Worm (Caenorhabditis elegans) whole organism, L2 larva: Measurements from ENCODE around the gene clec-20.
A peak's percentile ranks its signal among the peaks of the same experiment; 100 is the strongest.
"Not testable (repeated sequence)": the region's sequence is repeated elsewhere in the genome, so short reads cannot be mapped to it uniquely, and the experiment has no call there.

Source experiments
- F13H6.1 ChIP-seq: sonication (generic microtip); optimal IDR thresholded peaks from 2 replicates; lab custom pipeline; 2016; ENCODE audit warnings: missing genetic modification characterization, missing compliant biosample characterization
- R02D3.7 ChIP-seq: fragments of 150-350 bp; optimal IDR thresholded peaks from 2 replicates; lab custom pipeline; 2014; ENCODE audit warnings: missing biosample characterization, missing genetic modification characterization
- Y55F3AM.14 ChIP-seq: fragments of 200-800 bp; sonication (Bioruptor generic); optimal IDR thresholded peaks from 2 replicates; lab custom pipeline; 2018; ENCODE audit warnings: mild to moderate bottlenecking, missing genetic modification characterization, missing compliant biosample characterization
- aly-2 ChIP-seq: fragments of 150-350 bp; optimal IDR thresholded peaks from 2 replicates; lab custom pipeline; 2014; ENCODE audit warnings: missing biosample characterization, missing genetic modification characterization
- blmp-1 ChIP-seq: sonication (generic microtip); optimal IDR thresholded peaks from 2 replicates; lab custom pipeline; 2017; ENCODE audit warnings: missing genetic modification characterization, mild to moderate bottlenecking, missing compliant biosample characterization, antibody characterized with exemption, moderate library complexity; ENCODE audit not compliant: insufficient read depth
- ceh-16 ChIP-seq: fragments of 150-350 bp; optimal IDR thresholded peaks from 2 replicates; lab custom pipeline; 2014; ENCODE audit warnings: missing biosample characterization, missing genetic modification characterization
- ceh-82 ChIP-seq: fragments of 150-350 bp; optimal IDR thresholded peaks from 2 replicates; lab custom pipeline; 2014; ENCODE audit warnings: missing biosample characterization, missing genetic modification characterization
- dmd-4 ChIP-seq: sonication (generic microtip); optimal IDR thresholded peaks from 2 replicates; lab custom pipeline; 2017; ENCODE audit warnings: missing biosample characterization, missing genetic modification characterization
- egl-27 ChIP-seq: sonication (generic microtip); optimal IDR thresholded peaks from 3 replicates; lab custom pipeline; 2017; ENCODE audit warnings: missing biosample characterization, missing genetic modification reagents, missing genetic modification characterization
- elt-1 ChIP-seq: fragments of 150-350 bp; optimal IDR thresholded peaks from 2 replicates; lab custom pipeline; 2014; ENCODE audit warnings: missing biosample characterization, missing genetic modification characterization
- elt-3 ChIP-seq: sonication (generic microtip); optimal IDR thresholded peaks from 2 replicates; lab custom pipeline; 2017; ENCODE audit warnings: missing biosample characterization, missing genetic modification characterization
- fos-1 ChIP-seq: fragments of 150-350 bp; optimal IDR thresholded peaks from 2 replicates; lab custom pipeline; 2014; ENCODE audit warnings: missing biosample characterization, missing genetic modification characterization
- gmeb-1 ChIP-seq: fragments of 150-350 bp; optimal IDR thresholded peaks from 2 replicates; lab custom pipeline; 2014; ENCODE audit warnings: missing biosample characterization, missing genetic modification characterization
- lin-11 ChIP-seq: fragments of 150-350 bp; sonication (generic microtip); optimal IDR thresholded peaks from 2 replicates; lab custom pipeline; 2014; ENCODE audit warnings: missing biosample characterization, missing genetic modification characterization, inconsistent platforms, mixed read lengths
- lin-13 ChIP-seq: fragments of 150-350 bp; optimal IDR thresholded peaks from 2 replicates; lab custom pipeline; 2014; ENCODE audit warnings: missing biosample characterization, missing genetic modification reagents, missing genetic modification characterization
- mab-5 ChIP-seq: fragments of 150-350 bp; optimal IDR thresholded peaks from 2 replicates; lab custom pipeline; 2014; ENCODE audit warnings: missing biosample characterization, missing genetic modification characterization
- mbf-1 ChIP-seq: sonication (generic microtip); optimal IDR thresholded peaks from 2 replicates; lab custom pipeline; 2017; ENCODE audit warnings: missing biosample characterization, missing genetic modification characterization
- nhr-10 ChIP-seq: sonication (generic microtip); optimal IDR thresholded peaks from 2 replicates; lab custom pipeline; 2017; ENCODE audit warnings: missing biosample characterization, missing genetic modification characterization
- nhr-11 ChIP-seq: fragments of 150-350 bp; optimal IDR thresholded peaks from 2 replicates; lab custom pipeline; 2014; ENCODE audit warnings: missing biosample characterization, missing genetic modification characterization
- nhr-12 ChIP-seq: fragments of 150-350 bp; optimal IDR thresholded peaks from 2 replicates; lab custom pipeline; 2014; ENCODE audit warnings: missing biosample characterization, missing genetic modification characterization
- nhr-23 ChIP-seq: fragments of 150-350 bp; optimal IDR thresholded peaks from 2 replicates; lab custom pipeline; 2014; ENCODE audit warnings: missing biosample characterization, missing genetic modification reagents, missing genetic modification characterization
- nhr-237 ChIP-seq: fragments of 150-350 bp; optimal IDR thresholded peaks from 2 replicates; lab custom pipeline; 2014; ENCODE audit warnings: missing biosample characterization, missing genetic modification characterization
- nhr-25 ChIP-seq: fragments of 150-350 bp; sonication (generic microtip); optimal IDR thresholded peaks from 3 replicates; lab custom pipeline; 2014; ENCODE audit warnings: missing biosample characterization, missing genetic modification characterization
- peb-1 ChIP-seq: fragments of 150-350 bp; optimal IDR thresholded peaks from 2 replicates; lab custom pipeline; 2014; ENCODE audit warnings: missing biosample characterization, missing genetic modification characterization
- sem-4 ChIP-seq: fragments of 150-350 bp; optimal IDR thresholded peaks from 2 replicates; lab custom pipeline; 2014; ENCODE audit warnings: missing biosample characterization, missing genetic modification reagents, missing genetic modification characterization
- skn-1 ChIP-seq: sonication (generic microtip); optimal IDR thresholded peaks from 2 replicates; lab custom pipeline; 2017; ENCODE audit warnings: missing biosample characterization, missing genetic modification characterization
- sma-9 ChIP-seq, 2 experiments: fragments of 150-350 bp in 1 of 2; sonication (generic microtip) in 1 of 2; optimal IDR thresholded peaks; 2 replicates each; lab custom pipeline; 2014 to 2016; ENCODE audit warnings: missing genetic modification characterization in 2 of 2, mild to moderate bottlenecking in 1 of 2, missing biosample characterization in 1 of 2, missing compliant biosample characterization in 1 of 2, missing genetic modification reagents in 1 of 2, moderate library complexity in 1 of 2
- snpc-4 ChIP-seq: fragments of 150-350 bp; optimal IDR thresholded peaks from 2 replicates; lab custom pipeline; 2014; ENCODE audit warnings: missing biosample characterization, missing genetic modification characterization
- unc-39 ChIP-seq: fragments of 150-350 bp; optimal IDR thresholded peaks from 2 replicates; lab custom pipeline; 2014; ENCODE audit warnings: missing biosample characterization, missing genetic modification characterization
- ztf-1 ChIP-seq: fragments of 200-800 bp; sonication (Bioruptor generic); conservative IDR thresholded peaks from 2 replicates; pipeline ENCODE4 v1.3.6; 2022; ENCODE audit warnings: missing genetic modification characterization, missing compliant biosample characterization
- ztf-4 ChIP-seq: fragments of 150-350 bp; optimal IDR thresholded peaks from 2 replicates; lab custom pipeline; 2014; ENCODE audit warnings: missing biosample characterization, missing genetic modification characterization

Gene clec-20

DNA sequence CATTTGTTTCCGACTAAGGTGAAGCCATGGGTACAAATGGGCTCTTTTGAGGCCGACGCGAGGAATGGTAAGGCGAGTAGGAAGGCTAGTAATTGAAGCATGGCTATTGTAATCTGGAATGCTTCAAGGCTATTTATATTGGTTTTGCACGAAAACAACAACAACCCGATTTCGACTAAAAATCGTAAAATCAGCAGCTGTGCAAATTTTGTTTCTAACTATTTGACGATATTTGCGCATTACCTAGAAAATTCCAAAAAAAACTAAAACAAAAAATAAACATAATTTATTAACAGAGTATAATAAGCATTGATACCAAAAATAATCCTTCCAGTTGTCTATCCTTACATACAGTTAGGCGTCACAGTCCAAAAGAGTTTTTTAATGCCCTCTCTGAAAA is at the start of gene clec-20:
TSS of gene clec-20 (minus strand) at position 101 of the 400 bp plus-strand sequence.
- TF ChIP-seq Y55F3AM.14 (GFP tag; lab: Kevin White, UChicago) (no peak), unc-39 (tag; lab: Kevin White, UChicago) (no peak), nhr-11 (tag; lab: Kevin White, UChicago) (no peak), F13H6.1 (no peak), blmp-1 (tag; lab: Kevin White, UChicago) (no peak), nhr-23 (tag; lab: Kevin White, UChicago) (no peak), gmeb-1 (tag; lab: Kevin White, UChicago) (no peak), egl-27 (tag; lab: Kevin White, UChicago) (no peak), dmd-4 (tag; lab: Kevin White, UChicago) (no peak), sem-4 (tag; lab: Kevin White, UChicago) (no peak), fos-1 (tag; lab: Kevin White, UChicago) (no peak), ceh-82 (tag; lab: Kevin White, UChicago) (no peak), mbf-1 (tag; lab: Kevin White, UChicago) (no peak), ceh-16 (no peak), aly-2 (tag; lab: Kevin White, UChicago) (no peak), elt-3 (tag; lab: Kevin White, UChicago) (no peak)

DNA sequence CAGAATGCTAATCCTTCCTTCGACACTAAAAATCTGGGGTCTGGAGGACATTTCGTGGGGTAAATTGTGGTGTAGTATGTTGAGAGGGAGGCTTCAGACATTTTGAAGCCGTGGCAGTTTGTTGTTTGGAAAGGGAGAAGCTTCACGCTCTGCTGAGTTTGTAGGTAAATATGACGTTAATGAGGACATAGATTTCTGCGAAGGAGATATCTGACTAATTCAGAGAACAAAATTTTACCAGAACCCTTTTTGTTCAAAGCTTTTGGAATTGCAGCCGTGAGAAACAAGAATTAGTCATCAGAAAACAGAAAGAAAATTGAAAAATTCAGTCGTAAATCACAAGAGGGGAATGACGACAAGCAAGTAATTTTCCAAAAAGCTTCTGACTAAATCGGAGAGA is 45.5 kb upstream of the clec-20 start, which contains the start of gene srh-72:
TSS of gene srh-72 (minus strand) at position 101 of the 400 bp plus-strand sequence.
- no peak for TF ChIP-seq mab-5 (tag; lab: Kevin White, UChicago)
- TF ChIP-seq nhr-237 (tag; lab: Kevin White, UChicago), result no peak
- TF ChIP-seq nhr-25 (tag; lab: Kevin White, UChicago), result no peak
- no peak for TF ChIP-seq ztf-4 (tag; lab: Kevin White, UChicago)
- no peak for TF ChIP-seq ztf-1 (GFP tag; lab: Robert Waterston, UW)
- TF ChIP-seq skn-1, result no peak
- TF ChIP-seq lin-11 (tag; lab: Kevin White, UChicago), result no peak

DNA sequence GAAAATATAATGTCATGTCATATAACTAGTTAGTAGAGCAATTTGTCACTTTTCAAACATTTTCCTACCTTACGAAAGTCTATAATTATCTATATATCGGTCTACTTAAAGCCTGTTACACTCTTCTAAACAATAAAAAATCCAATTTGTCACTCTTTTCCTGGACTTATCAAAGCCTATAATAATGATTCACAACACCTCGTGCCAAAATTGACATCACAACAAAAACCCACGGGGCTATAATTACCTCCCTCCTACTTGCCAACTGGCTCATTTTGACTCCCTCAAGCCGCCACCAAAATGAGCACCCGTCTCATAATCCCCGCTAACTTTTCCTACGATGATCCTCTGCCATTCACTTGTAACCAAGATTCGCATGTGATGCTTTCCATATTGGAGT is 41.4 kb upstream of the clec-20 start, which contains the start of gene srg-20:
TSS of gene srg-20 (plus strand) at position 301 of the 400 bp plus-strand sequence.
- not testable (repeated sequence) for TF ChIP-seq sma-9 (GFP tag; optimal IDR thresholded peaks at IDR 0.05; lab: Kevin White, UChicago); sma-9 (tag; optimal IDR thresholded peaks at IDR 0.05; lab: Kevin White, UChicago); lin-13; snpc-4 (tag; lab: Kevin White, UChicago)

DNA sequence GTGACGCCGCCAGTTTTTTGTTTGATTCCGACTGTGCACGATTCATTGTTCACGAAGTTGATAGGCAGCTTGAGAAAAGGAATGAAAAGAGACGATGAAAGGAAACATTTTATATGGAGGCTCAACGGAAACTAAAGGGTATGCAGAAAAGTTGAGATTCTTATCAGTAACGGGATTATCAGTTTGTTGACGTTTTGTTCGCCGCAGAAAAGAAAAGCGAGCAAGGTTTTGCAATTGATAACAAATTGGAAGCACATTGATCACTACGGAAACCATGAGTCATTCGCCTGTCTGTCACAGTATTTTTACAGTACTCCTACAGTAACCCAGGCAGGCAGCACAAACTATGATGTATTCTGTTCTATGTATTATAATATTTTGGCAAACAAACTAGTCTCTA is 40.9 kb upstream of the clec-20 start:
- TF ChIP-seq mab-5 (tag; lab: Kevin White, UChicago), result no peak
- TF ChIP-seq fos-1 (tag; lab: Kevin White, UChicago), result peak; percentile 41

DNA sequence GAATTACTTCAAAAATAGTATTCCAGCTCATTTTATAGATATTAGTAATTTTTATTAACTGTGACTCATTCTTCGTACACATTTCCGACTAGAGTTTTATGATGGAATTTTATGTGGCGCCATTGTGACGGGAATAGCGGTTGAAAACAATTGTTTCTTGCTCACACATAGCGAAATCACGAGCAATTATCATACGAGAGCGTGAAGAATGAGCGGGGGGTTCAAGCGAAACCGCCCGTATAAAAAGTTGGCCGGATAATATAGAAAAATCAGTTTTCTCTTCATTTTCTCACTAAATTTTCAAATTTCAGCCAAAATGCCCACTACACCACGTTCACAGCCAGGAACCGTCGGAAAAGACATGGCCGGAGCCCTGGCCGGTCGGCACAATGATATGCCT is 38.5 kb upstream of the clec-20 start, which contains the start of gene C08E3.1:
TSS of gene C08E3.1 (plus strand) at position 301 of the 400 bp plus-strand sequence.
- TF ChIP-seq blmp-1 (tag; lab: Kevin White, UChicago); R02D3.7; sem-4 (tag; lab: Kevin White, UChicago): not testable (repeated sequence)
- TF ChIP-seq, all 48 proteins: peak for 0; not testable (repeated sequence) for 48

DNA sequence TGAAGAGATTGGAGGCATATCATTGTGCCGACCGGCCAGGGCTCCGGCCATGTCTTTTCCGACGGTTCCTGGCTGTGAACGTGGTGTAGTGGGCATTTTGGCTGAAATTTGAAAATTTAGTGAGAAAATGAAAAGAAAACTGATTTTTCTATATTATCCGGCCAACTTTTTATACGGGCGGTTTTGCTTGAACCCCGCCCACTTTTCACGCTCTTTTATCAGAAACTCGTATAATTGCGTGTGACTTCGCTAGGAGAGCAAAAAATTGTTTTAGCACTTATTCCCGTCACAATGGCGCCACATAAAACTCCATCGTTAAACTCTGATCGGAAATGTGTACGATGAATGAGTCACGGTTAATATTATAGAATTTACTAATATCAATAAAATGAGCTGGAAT is 37.2 kb upstream of the clec-20 start, which contains the start of gene C08E3.13:
TSS of gene C08E3.13 (minus strand) at position 101 of the 400 bp plus-strand sequence.
- not testable (repeated sequence) for TF ChIP-seq elt-1 (tag; lab: Kevin White, UChicago); peb-1; fos-1 (tag; lab: Kevin White, UChicago)

DNA sequence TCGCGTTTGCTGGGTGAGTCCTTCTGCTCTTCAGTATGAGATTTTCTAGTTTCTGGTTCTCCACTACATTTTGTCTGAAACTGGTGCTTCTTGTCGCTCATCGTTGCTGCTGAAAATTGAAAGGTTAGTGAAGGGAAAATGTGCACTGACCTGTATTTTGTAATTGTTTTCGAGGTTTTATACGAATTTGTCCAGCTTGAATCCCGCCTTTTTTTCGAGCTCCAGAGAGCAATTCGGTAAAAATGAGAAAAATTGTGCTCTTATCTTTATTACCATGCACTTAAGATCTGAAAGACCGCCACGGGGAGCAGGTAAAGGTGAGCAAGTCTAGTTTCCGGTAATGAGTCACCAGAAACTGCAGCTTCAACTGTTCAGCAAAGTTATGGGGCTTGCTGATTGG is 32.7 kb upstream of the clec-20 start, which contains the start of gene C08E3.15:
TSS of gene C08E3.15 (minus strand) at position 101 of the 400 bp plus-strand sequence.
- TF ChIP-seq nhr-12 (tag; lab: Kevin White, UChicago); ztf-1 (GFP tag; lab: Robert Waterston, UW); nhr-10 (tag; lab: Kevin White, UChicago): not testable (repeated sequence)
- TF ChIP-seq, all 48 proteins: peak for 0; not testable (repeated sequence) for 48
